Worm (Caenorhabditis elegans): ENCODE data around the gene F09C12.2.

DNA sequence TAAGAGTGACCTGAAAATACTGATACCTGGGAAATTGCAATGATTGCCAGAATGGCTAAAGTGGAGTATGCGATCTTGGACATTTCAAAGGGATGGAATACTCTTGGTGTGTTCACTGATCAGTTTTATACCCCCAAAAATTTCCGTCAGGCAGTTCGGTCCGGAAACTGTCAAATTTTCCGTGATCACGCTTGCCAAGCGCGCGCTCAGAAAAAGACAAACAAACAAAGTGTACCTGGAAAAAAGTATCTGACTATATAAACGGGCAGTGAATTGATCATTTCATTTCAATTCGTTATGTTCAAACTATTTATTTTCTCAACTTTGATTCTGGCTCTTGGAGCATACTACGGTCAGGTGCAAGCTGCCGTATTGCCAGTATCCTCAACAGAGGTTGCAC is 8.1 kb upstream of the F09C12.2 start, which contains the start of the genes idpb-3 and idpb-1:
- no peak for TF ChIP-seq akir-1 (GFP tag; optimal IDR thresholded peaks at IDR 0.05)
- no peak for TF ChIP-seq egl-18 (GFP tag; IDR thresholded peaks at IDR 0.05)
- no peak for TF ChIP-seq mcd-1 (GFP tag; IDR thresholded peaks at IDR 0.05)

Measured in whole organism, young adult.